Worm (Caenorhabditis elegans) whole organism, midembryonic: Measurements from ENCODE around the gene Y47C4A.1.
"Not testable (repeated sequence)": the region's sequence is repeated elsewhere in the genome, so short reads cannot be mapped to it uniquely, and the experiment has no call there.

Experiments
- T22C8.4 ChIP-seq: fragments of 200-800 bp; sonication (Bioruptor generic); IDR thresholded peaks from 2 replicates; pipeline ENCODE4 v1.3.6; 2022; ENCODE audit warnings: missing genetic modification characterization, missing compliant biosample characterization
- cog-1 ChIP-seq: sonication (generic microtip); optimal IDR thresholded peaks from 2 replicates; lab custom pipeline; 2016; ENCODE audit warnings: missing genetic modification characterization, missing compliant biosample characterization
- flt-1 ChIP-seq: fragments of 200-800 bp; sonication (Bioruptor generic); IDR thresholded peaks from 2 replicates; pipeline ENCODE4 v1.3.6; 2022; ENCODE audit warnings: missing genetic modification characterization, missing compliant biosample characterization
- klf-2 ChIP-seq: fragments of 200-800 bp; sonication (Bioruptor generic); conservative IDR thresholded peaks from 2 replicates; pipeline ENCODE4 v1.3.6; 2022; ENCODE audit warnings: missing genetic modification reagents, missing genetic modification characterization, missing compliant biosample characterization
- med-1 ChIP-seq: sonication (generic microtip); optimal IDR thresholded peaks from 2 replicates; lab custom pipeline; 2017; ENCODE audit warnings: missing genetic modification characterization, mild to moderate bottlenecking, missing compliant biosample characterization, antibody characterized with exemption, missing genetic modification reagents; ENCODE audit not compliant: insufficient read depth
- ref-1 ChIP-seq: fragments of 200-800 bp; sonication (Bioruptor generic); conservative IDR thresholded peaks from 2 replicates; pipeline ENCODE4 v1.3.6; 2022; ENCODE audit warnings: missing genetic modification reagents, missing genetic modification characterization, missing compliant biosample characterization
- tab-1 ChIP-seq: fragments of 200-800 bp; sonication (Bioruptor generic); IDR thresholded peaks from 2 replicates; pipeline ENCODE4 v1.3.6; 2022; ENCODE audit warnings: missing genetic modification characterization, missing compliant biosample characterization
- ztf-23 ChIP-seq: fragments of 200-800 bp; sonication (Bioruptor generic); IDR thresholded peaks from 2 replicates; pipeline ENCODE4 v1.3.6; 2022; ENCODE audit warnings: missing genetic modification reagents, missing genetic modification characterization, missing compliant biosample characterization
- ztf-29 ChIP-seq: fragments of 200-800 bp; sonication (Bioruptor generic); IDR thresholded peaks from 2 replicates; pipeline ENCODE4 v1.3.6; 2022; ENCODE audit warnings: missing genetic modification reagents, missing genetic modification characterization, missing compliant biosample characterization

Y47C4A.1 gene

DNA sequence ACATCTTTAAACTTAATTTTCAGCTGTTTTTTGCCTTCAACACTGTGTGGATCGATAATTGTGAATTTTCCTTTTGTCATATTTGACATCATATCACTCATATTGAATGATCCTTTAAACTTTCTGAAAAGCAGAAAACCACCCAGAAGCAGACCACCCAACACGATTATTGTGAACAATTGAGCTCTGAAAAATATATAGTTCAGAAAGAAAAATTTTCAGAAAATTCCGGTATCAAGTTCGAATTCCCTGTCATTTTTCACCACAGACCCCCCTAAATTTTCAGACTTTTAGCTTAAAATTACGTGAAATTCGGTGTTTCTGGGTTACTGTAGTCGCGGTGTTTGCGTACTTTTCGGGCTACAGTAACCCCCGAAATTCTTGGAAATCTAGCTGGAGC lies at the start of gene Y47C4A.1:
Y47C4A.1 (minus strand) TSS at position 101 of the 400 bp plus-strand sequence.
- TF ChIP-seq flt-1 (GFP tag; lab: Robert Waterston, UW); ztf-23 (GFP tag; lab: Robert Waterston, UW); T22C8.4: not testable (repeated sequence)

DNA sequence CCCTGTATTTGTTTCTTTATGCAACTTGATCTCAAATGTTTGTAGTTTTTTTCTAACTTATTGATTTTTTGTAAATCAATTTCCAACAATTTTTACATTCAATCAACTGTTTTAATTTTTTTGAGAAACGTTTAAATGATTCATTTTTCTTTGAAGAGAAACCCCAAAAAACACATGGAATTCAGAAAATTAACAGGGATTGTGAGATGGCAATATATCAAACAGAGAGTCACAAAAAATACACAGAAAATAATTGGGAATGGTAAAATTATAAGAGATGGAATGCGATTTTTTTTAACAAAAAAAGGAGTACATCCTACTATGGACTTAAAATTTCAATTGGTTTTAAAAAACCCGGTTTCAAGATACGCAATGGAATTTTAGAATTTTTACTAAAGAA lies 48.4 kb upstream of the Y47C4A.1 start:
- no peak for TF ChIP-seq cog-1 (tag; lab: Kevin White, UChicago)
- TF ChIP-seq T22C8.4 = no peak
- TF ChIP-seq med-1 (GFP tag; lab: Kevin White, UChicago) = no peak
- no peak for TF ChIP-seq ztf-23 (GFP tag; lab: Robert Waterston, UW)
- no peak for TF ChIP-seq ref-1 (GFP tag; lab: Robert Waterston, UW)
- no peak for TF ChIP-seq flt-1 (GFP tag; lab: Robert Waterston, UW)
- no peak for TF ChIP-seq ztf-29
- no peak for TF ChIP-seq klf-2 (GFP tag; lab: Robert Waterston, UW)
- TF ChIP-seq tab-1 (GFP tag; lab: Robert Waterston, UW) = no peak

DNA sequence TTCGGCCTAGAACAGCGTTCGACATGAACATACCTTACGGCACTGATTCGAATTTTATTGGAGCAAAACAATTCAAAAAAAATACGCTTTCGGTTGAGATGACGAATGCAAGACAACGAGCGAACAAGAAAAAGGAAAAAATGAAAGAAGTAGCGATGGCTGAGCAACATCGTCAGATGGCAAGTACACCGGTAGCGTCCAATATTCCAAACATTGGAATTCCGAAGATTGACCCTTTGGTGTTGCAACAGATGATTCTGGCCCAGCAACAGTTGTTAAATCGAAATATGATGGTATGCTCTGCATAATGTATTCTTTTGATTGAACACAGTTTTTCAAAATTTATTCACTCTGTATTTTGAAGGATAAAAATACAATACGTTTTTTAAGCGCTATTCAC lies 46.6 kb upstream of the Y47C4A.1 start:
- TF ChIP-seq ztf-29 (no peak), klf-2 (GFP tag; lab: Robert Waterston, UW) (no peak), cog-1 (tag; lab: Kevin White, UChicago) (no peak), med-1 (GFP tag; lab: Kevin White, UChicago) (no peak), T22C8.4 (no peak), ztf-23 (GFP tag; lab: Robert Waterston, UW) (no peak), tab-1 (GFP tag; lab: Robert Waterston, UW) (no peak), ref-1 (GFP tag; lab: Robert Waterston, UW) (no peak), flt-1 (GFP tag; lab: Robert Waterston, UW) (no peak)

DNA sequence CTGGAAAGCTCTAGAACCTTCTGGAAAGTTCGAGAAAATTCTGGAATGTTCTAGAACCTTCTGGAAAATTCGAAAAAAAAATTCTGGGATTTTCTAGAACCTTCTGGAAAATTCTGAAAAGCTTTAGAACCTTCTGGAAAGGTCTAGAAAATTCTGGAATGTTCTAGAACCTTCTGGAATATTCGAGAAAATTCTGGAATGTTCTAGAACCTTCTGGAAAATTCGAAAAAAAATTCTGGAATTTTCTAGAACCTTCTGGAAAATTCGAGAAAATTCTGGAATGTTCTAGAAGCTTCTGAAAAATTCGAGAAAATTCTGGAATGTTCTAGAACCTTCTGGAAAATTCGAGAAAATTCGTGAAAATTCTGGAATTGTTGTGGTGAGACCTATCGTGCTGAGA lies 44.8 kb upstream of the Y47C4A.1 start:
- TF ChIP-seq flt-1 (GFP tag; lab: Robert Waterston, UW) = peak; percentile 69; the same call in 1 of the 2 replicates

DNA sequence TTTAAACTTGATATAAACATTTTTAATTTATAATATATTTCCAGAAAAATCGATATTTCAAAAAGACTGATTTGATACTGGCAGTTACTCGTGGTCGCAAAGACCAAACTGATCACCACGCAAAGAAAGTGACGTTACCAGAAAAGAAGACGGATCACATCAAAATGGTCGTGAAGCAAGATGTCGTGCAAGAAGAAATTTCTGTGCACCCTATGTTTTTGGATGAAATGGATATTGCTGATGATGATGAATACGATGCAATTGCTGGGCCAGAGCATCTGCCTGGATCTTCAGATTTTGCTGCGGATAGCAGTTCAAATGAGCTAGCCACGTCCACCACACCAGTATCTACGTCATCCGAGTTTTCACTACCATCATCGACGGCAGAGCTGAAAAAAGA lies 42.7 kb upstream of the Y47C4A.1 start:
- TF ChIP-seq tab-1 (GFP tag; lab: Robert Waterston, UW) (no peak), ref-1 (GFP tag; lab: Robert Waterston, UW) (no peak)

DNA sequence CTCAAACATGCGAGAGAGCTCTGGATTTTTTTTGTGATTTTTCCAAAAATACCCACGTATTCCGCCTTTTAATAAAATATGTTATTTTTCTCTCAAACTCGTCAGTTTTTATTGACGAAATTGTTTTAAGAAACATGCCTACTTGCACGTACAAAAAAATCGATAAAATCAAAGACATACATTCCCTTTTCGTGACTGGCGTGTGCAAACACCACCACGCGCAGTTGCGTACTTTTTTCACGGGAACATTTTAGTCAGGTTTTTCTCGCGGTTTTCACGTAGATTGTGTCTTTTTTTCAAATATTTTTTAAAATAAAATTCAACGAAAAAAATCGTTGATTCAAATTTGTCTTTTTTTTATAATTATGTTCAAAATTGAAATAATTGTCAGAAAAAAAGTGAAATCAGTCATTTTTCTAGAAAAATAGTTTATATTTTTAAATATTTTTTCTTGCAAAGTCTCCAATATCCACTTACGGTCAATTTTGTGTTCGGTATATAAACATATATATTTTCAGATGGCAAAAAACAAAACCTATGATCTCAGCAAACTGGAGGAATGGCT lies 39.7 kb upstream of the Y47C4A.1 start, which contains the start of gene M02E1.1:
M02E1.1 (plus strand) TSS at position 515 of the 565 bp plus-strand sequence.
- TF ChIP-seq klf-2 (GFP tag; lab: Robert Waterston, UW) (no peak), flt-1 (GFP tag; lab: Robert Waterston, UW) (no peak), tab-1 (GFP tag; lab: Robert Waterston, UW) (no peak), cog-1 (tag; lab: Kevin White, UChicago) (peak; percentile 15), ref-1 (GFP tag; lab: Robert Waterston, UW) (no peak), ztf-23 (GFP tag; lab: Robert Waterston, UW) (no peak), ztf-29 (no peak), med-1 (GFP tag; lab: Kevin White, UChicago) (no peak), T22C8.4 (peak; percentile 88)

DNA sequence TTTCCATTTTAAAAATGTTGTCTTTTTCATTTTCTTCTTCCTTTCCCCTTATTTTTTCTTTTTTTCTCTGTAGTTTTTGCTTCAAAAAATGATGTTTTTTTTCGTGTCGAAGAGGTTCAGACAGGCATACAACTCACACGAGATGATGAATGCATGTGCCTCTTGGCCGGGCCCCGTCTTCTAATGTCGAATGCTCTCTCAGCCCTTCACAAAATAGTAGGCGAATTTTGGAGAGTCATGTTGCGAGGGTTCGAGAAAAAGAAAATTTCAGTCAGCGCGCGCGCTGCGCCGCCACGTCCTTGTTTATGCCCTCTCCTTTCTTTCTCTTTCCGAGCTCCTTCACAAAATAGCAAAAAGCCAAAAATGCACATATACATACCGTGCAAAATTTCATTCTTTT lies 38.0 kb upstream of the Y47C4A.1 start:
- TF ChIP-seq ztf-29 (no peak), ztf-23 (GFP tag; lab: Robert Waterston, UW) (no peak), med-1 (GFP tag; lab: Kevin White, UChicago) (no peak), flt-1 (GFP tag; lab: Robert Waterston, UW) (no peak), cog-1 (tag; lab: Kevin White, UChicago) (no peak), klf-2 (GFP tag; lab: Robert Waterston, UW) (no peak), tab-1 (GFP tag; lab: Robert Waterston, UW) (no peak)

DNA sequence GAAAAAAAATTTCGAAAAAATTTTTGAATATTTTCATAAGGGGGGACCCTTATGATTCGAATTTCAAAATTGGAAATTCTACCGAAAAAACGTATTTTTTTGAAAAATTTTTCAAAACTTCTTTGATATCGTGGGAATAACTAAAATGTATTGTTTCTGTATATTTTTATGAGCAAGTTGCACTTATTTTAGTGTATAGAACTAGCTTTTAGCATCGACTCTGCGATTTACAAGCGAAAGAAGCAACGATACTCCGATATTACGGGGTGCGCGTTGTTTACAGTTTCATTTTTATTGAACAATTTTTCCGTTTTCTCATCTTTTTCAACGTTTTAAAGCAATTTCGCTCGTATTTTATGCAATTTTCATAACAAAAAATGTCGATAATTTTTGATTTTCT lies 36.2 kb upstream of the Y47C4A.1 start, which contains the start of gene M02E1.3:
M02E1.3 (plus strand) TSS at position 301 of the 400 bp plus-strand sequence.
- not testable (repeated sequence) for TF ChIP-seq klf-2, ztf-23, tab-1 (GFP tag; lab: Robert Waterston, UW)

DNA sequence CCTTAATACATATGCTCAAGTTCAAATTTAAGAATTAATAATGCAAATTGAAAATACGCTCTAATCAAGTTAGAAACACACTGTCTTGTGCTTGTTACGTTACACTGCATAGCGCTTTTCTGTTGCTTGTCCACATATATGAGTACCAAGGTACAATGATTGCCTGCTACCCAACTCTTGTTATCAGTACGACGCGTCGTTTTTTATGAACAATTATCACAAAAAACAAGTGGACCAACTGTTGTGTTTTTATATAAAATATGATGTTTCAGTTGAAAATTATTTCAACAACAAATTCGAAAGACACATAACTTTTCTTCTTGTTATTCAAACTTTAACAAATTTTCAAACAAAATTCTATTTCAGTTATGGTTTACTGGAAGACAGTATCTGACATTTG lies 26.9 kb upstream of the Y47C4A.1 start, which contains the start of gene M02E1.4:
M02E1.4 (plus strand) TSS at position 367 of the 400 bp plus-strand sequence.
- no peak for TF ChIP-seq med-1 (GFP tag; lab: Kevin White, UChicago)
- TF ChIP-seq T22C8.4 = no peak
- no peak for TF ChIP-seq flt-1 (GFP tag; lab: Robert Waterston, UW)
- TF ChIP-seq ztf-29 = no peak
- TF ChIP-seq ref-1 (GFP tag; lab: Robert Waterston, UW) = no peak

DNA sequence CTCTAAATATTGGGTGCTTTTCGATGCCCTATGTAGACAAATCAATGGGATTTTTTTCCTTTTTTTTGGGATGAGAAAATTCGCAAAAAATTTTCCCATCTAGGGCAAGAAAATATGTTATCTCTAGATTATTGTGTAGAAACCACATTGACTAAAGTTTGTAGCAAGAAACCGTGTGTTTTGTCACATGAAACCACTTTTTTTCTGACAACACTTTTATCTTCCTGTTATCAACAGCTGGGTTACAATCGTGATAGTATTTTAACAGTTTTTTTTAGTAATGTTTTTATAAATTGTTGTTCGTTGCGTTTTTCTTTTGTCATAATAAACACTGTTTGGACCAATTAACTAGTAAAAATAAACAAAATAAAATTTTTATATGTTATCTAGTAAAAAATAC lies 26.2 kb upstream of the Y47C4A.1 start:
- TF ChIP-seq tab-1 (GFP tag; lab: Robert Waterston, UW) (no peak), flt-1 (GFP tag; lab: Robert Waterston, UW) (no peak), T22C8.4 (no peak), ztf-29 (no peak), ztf-23 (GFP tag; lab: Robert Waterston, UW) (no peak), med-1 (GFP tag; lab: Kevin White, UChicago) (no peak), cog-1 (tag; lab: Kevin White, UChicago) (no peak), ref-1 (GFP tag; lab: Robert Waterston, UW) (no peak), klf-2 (GFP tag; lab: Robert Waterston, UW) (no peak)
